Fruit fly (Drosophila melanogaster) Kc167 (cell line): Measurements from ENCODE around the gene CG4461.

Experiments used
- insv ChIP-seq: fragments of >200 bp; optimal IDR thresholded peaks from 3 replicates; lab custom pipeline; 2018; ENCODE audit warnings: missing external identifiers
- psq ChIP-seq: fragments of >200 bp; optimal IDR thresholded peaks from 2 replicates; lab custom pipeline; 2017; ENCODE audit warnings: missing external identifiers

- TF ChIP-seq psq (lab: Kevin White, UChicago) (no peak), insv (lab: Kevin White, UChicago) (no peak)
Observed at dm6 chr3L:9358713-9359040, 16.6 kb upstream of the CG4461 start, which contains the start of the genes UGP and Svip.
